Fruit fly (Drosophila melanogaster) whole organism, embryonic: ENCODE results near the gene arm.
A peak's percentile ranks its signal among the peaks of the same experiment; 100 is the strongest.

Experiments
- Abd-B ChIP-seq: fragments of 200-800 bp; sonication (Bioruptor generic); optimal IDR thresholded peaks from 2 replicates; lab custom pipeline; 2018; ENCODE audit warnings: missing biosample characterization, mild to moderate bottlenecking, missing genetic modification characterization, moderate library complexity
- Adf1 ChIP-seq: fragments of 200-800 bp; sonication (Bioruptor generic); IDR thresholded peaks from 2 replicates; pipeline ENCODE4 v1.3.6; 2022; ENCODE audit warnings: missing biosample characterization, missing genetic modification characterization
- CG10366 ChIP-seq: fragments of 200-800 bp; sonication (Bioruptor generic); IDR thresholded peaks from 2 replicates; pipeline ENCODE4 v1.3.6; 2022; ENCODE audit warnings: missing biosample characterization, missing genetic modification characterization
- CG10654 ChIP-seq: fragments of 200-800 bp; sonication (Bioruptor generic); optimal IDR thresholded peaks from 2 replicates; lab custom pipeline; 2016; ENCODE audit warnings: missing biosample characterization, missing genetic modification characterization
- CG11504 ChIP-seq: fragments of 200-800 bp; sonication (Bioruptor generic); optimal IDR thresholded peaks from 3 replicates; lab custom pipeline; 2019; ENCODE audit warnings: missing biosample characterization, mild to moderate bottlenecking, missing genetic modification characterization, moderate library complexity
- CG12769 ChIP-seq: fragments of 200-800 bp; sonication (Bioruptor generic); optimal IDR thresholded peaks from 2 replicates; lab custom pipeline; 2019; ENCODE audit warnings: missing biosample characterization, mild to moderate bottlenecking, missing genetic modification characterization, moderate library complexity
- CG13894 ChIP-seq: fragments of 200-800 bp; sonication (Bioruptor generic); optimal IDR thresholded peaks from 3 replicates; lab custom pipeline; 2018; ENCODE audit warnings: missing biosample characterization, mild to moderate bottlenecking, missing genetic modification characterization, moderate library complexity
- CG14860 ChIP-seq: fragments of 200-800 bp; sonication (Bioruptor generic); IDR thresholded peaks from 3 replicates; pipeline ENCODE4 v1.3.6; 2022; ENCODE audit warnings: missing biosample characterization, missing genetic modification characterization; ENCODE audit not compliant: partially characterized antibody
- CG15479 ChIP-seq: fragments of 200-800 bp; sonication (Bioruptor generic); optimal IDR thresholded peaks from 3 replicates; lab custom pipeline; 2019; ENCODE audit warnings: missing biosample characterization, mild to moderate bottlenecking, missing genetic modification characterization, moderate library complexity
- CG17328 ChIP-seq: fragments of 200-800 bp; sonication (Bioruptor generic); IDR thresholded peaks from 2 replicates; pipeline ENCODE4 v1.3.6; 2022; ENCODE audit warnings: missing biosample characterization, missing genetic modification characterization
- CG18262 ChIP-seq: fragments of 200-800 bp; optimal IDR thresholded peaks from 3 replicates; lab custom pipeline; 2019; ENCODE audit warnings: missing biosample characterization, mild to moderate bottlenecking, missing genetic modification characterization, moderate library complexity
- CG18619 ChIP-seq: fragments of 200-800 bp; sonication (Bioruptor generic); optimal IDR thresholded peaks from 3 replicates; lab custom pipeline; 2017; ENCODE audit warnings: missing biosample characterization, mild to moderate bottlenecking, missing genetic modification characterization
- CG2678 ChIP-seq: fragments of 200-800 bp; sonication (Bioruptor generic); optimal IDR thresholded peaks from 3 replicates; lab custom pipeline; 2019; ENCODE audit warnings: missing biosample characterization, mild to moderate bottlenecking, missing genetic modification characterization, moderate library complexity
- CG2875 ChIP-seq: fragments of 200-800 bp; sonication (Bioruptor generic); optimal IDR thresholded peaks from 2 replicates; lab custom pipeline; 2017; ENCODE audit warnings: missing biosample characterization, mild to moderate bottlenecking, missing genetic modification characterization, missing genetic modification reagents
- CG2889 ChIP-seq: fragments of 200-800 bp; sonication (Bioruptor generic); IDR thresholded peaks from 3 replicates; pipeline ENCODE4 v1.3.6; 2022; ENCODE audit warnings: missing biosample characterization, missing genetic modification characterization
- CG30431 ChIP-seq: fragments of 200-800 bp; sonication (Bioruptor generic); optimal IDR thresholded peaks from 2 replicates; lab custom pipeline; 2017; ENCODE audit warnings: missing biosample characterization, missing genetic modification characterization
- CG4360 ChIP-seq: fragments of 200-800 bp; sonication (Bioruptor generic); IDR thresholded peaks from 2 replicates; pipeline ENCODE4 v1.3.6; 2022; ENCODE audit warnings: missing biosample characterization, missing genetic modification characterization
- CG6654 ChIP-seq: fragments of 200-800 bp; sonication (Bioruptor generic); optimal IDR thresholded peaks from 2 replicates; lab custom pipeline; 2017; ENCODE audit warnings: missing biosample characterization, mild to moderate bottlenecking, missing genetic modification characterization
- CG6854 ChIP-seq: fragments of 200-800 bp; sonication (Bioruptor generic); optimal IDR thresholded peaks from 3 replicates; lab custom pipeline; 2017; ENCODE audit warnings: missing biosample characterization, mild to moderate bottlenecking, missing genetic modification characterization
- CG7839 ChIP-seq: fragments of 200-800 bp; sonication (Bioruptor generic); optimal IDR thresholded peaks from 3 replicates; lab custom pipeline; 2018; ENCODE audit warnings: missing biosample characterization, mild to moderate bottlenecking, missing genetic modification characterization, moderate library complexity
- CG8290 ChIP-seq, 3 experiments: fragments of 200-800 bp; sonication (Bioruptor generic); optimal IDR thresholded peaks; 2 replicates each; lab custom pipeline; 2016 to 2019; ENCODE audit warnings: missing biosample characterization in 3 of 3, missing genetic modification characterization in 3 of 3, mild to moderate bottlenecking in 2 of 3, moderate library complexity in 1 of 3
- E2f2 ChIP-seq: fragments of 200-800 bp; sonication (Bioruptor generic); IDR thresholded peaks from 2 replicates; pipeline ENCODE4 v1.3.6; 2022; ENCODE audit warnings: missing biosample characterization, missing genetic modification characterization
- Fer1 ChIP-seq: fragments of 200-800 bp; sonication (Bioruptor generic); optimal IDR thresholded peaks from 2 replicates; lab custom pipeline; 2017; ENCODE audit warnings: missing biosample characterization, mild to moderate bottlenecking, missing genetic modification characterization
- H2.0 ChIP-seq: fragments of 200-800 bp; sonication (Bioruptor generic); IDR thresholded peaks from 2 replicates; pipeline ENCODE4 v1.3.6; 2022; ENCODE audit warnings: missing biosample characterization, missing genetic modification characterization
- Nf-YA ChIP-seq: fragments of 200-800 bp; sonication (Bioruptor generic); IDR thresholded peaks from 2 replicates; pipeline ENCODE4 v1.3.6; 2022; ENCODE audit warnings: missing biosample characterization, missing genetic modification characterization
- Pdp1 ChIP-seq, 2 experiments: fragments of 200-800 bp; sonication (Bioruptor generic); optimal IDR thresholded peaks; 3 replicates each; lab custom pipeline; 2016; ENCODE audit warnings: missing biosample characterization in 2 of 2, missing genetic modification characterization in 2 of 2, mild to moderate bottlenecking in 1 of 2, moderate library complexity in 1 of 2
- Rfx ChIP-seq: fragments of 200-800 bp; sonication (Bioruptor generic); IDR thresholded peaks from 2 replicates; pipeline ENCODE4 v1.3.6; 2022; ENCODE audit warnings: missing biosample characterization, missing genetic modification characterization
- Ssrp ChIP-seq: fragments of 200-800 bp; sonication (Bioruptor generic); optimal IDR thresholded peaks from 2 replicates; lab custom pipeline; 2018; ENCODE audit warnings: missing biosample characterization, mild to moderate bottlenecking, missing genetic modification characterization, moderate library complexity
- Usf ChIP-seq: fragments of 200-800 bp; sonication (Bioruptor generic); optimal IDR thresholded peaks from 2 replicates; lab custom pipeline; 2017; ENCODE audit warnings: missing genotype, missing biosample characterization, missing genetic modification characterization
- ato ChIP-seq: fragments of 200-800 bp; sonication (Bioruptor generic); IDR thresholded peaks from 2 replicates; pipeline ENCODE4 v1.3.6; 2022; ENCODE audit warnings: missing biosample characterization, missing genetic modification characterization; ENCODE audit not compliant: partially characterized antibody
- crol ChIP-seq: fragments of 200-800 bp; sonication (Bioruptor generic); IDR thresholded peaks from 2 replicates; pipeline ENCODE4 v1.3.6; 2022; ENCODE audit warnings: missing biosample characterization, missing genetic modification characterization
- dm ChIP-seq: fragments of 200-800 bp; sonication (Bioruptor generic); optimal IDR thresholded peaks from 3 replicates; lab custom pipeline; 2016; ENCODE audit warnings: missing biosample characterization, missing genetic modification characterization
- grau ChIP-seq: fragments of 200-800 bp; optimal IDR thresholded peaks from 3 replicates; lab custom pipeline; 2019; ENCODE audit warnings: missing biosample characterization, mild to moderate bottlenecking, missing genetic modification characterization, moderate library complexity
- hbn ChIP-seq: fragments of 200-800 bp; sonication (Bioruptor generic); IDR thresholded peaks from 2 replicates; pipeline ENCODE4 v1.3.6; 2022; ENCODE audit warnings: missing biosample characterization, missing genetic modification characterization; ENCODE audit not compliant: partially characterized antibody
- insv ChIP-seq, 2 experiments: fragments of 200-800 bp; sonication (Bioruptor generic); optimal IDR thresholded peaks; 3 replicates each; lab custom pipeline; 2016 to 2018; ENCODE audit warnings: missing biosample characterization in 2 of 2, missing genetic modification characterization in 2 of 2
- lilli ChIP-seq: fragments of 200-800 bp; sonication (Bioruptor generic); optimal IDR thresholded peaks from 3 replicates; lab custom pipeline; 2016; ENCODE audit warnings: missing biosample characterization, missing genetic modification characterization
- nom ChIP-seq: fragments of 200-800 bp; sonication (Bioruptor generic); optimal IDR thresholded peaks from 2 replicates; lab custom pipeline; 2017; ENCODE audit warnings: missing biosample characterization, missing genetic modification characterization, mild to moderate bottlenecking, moderate library complexity, missing genetic modification reagents
- onecut ChIP-seq: fragments of 200-800 bp; sonication (Bioruptor generic); IDR thresholded peaks from 2 replicates; pipeline ENCODE4 v1.3.6; 2022; ENCODE audit warnings: missing biosample characterization, missing genetic modification characterization
- pfk ChIP-seq: fragments of 200-800 bp; sonication (Bioruptor generic); optimal IDR thresholded peaks from 2 replicates; lab custom pipeline; 2018; ENCODE audit warnings: missing biosample characterization, mild to moderate bottlenecking, missing genetic modification characterization, moderate library complexity
- pho ChIP-seq: fragments of 200-800 bp; sonication (Bioruptor generic); optimal IDR thresholded peaks from 2 replicates; lab custom pipeline; 2016; ENCODE audit warnings: missing biosample characterization, missing genetic modification characterization
- sens ChIP-seq: fragments of 200-800 bp; sonication (Bioruptor generic); peaks from one replicate; lab custom pipeline; 2016; ENCODE audit warnings: missing biosample characterization, missing genetic modification characterization
- tin ChIP-seq: fragments of 200-800 bp; sonication (Bioruptor generic); optimal IDR thresholded peaks from 3 replicates; lab custom pipeline; 2016; ENCODE audit warnings: missing biosample characterization, missing genetic modification characterization
- twi ChIP-seq: fragments of 200-800 bp; optimal IDR thresholded peaks from 2 replicates; lab custom pipeline; 2019; ENCODE audit warnings: missing biosample characterization, mild to moderate bottlenecking, missing genetic modification characterization, moderate library complexity
- vfl ChIP-seq: fragments of 200-800 bp; sonication (Bioruptor generic); optimal IDR thresholded peaks from 2 replicates; lab custom pipeline; 2016; ENCODE audit warnings: missing biosample characterization, missing genetic modification characterization
- wdn ChIP-seq: fragments of 200-800 bp; sonication (Bioruptor generic); IDR thresholded peaks from 2 replicates; pipeline ENCODE4 v1.3.6; 2022; ENCODE audit warnings: missing biosample characterization, missing genetic modification characterization
- yki ChIP-seq: fragments of >200 bp; optimal IDR thresholded peaks from 3 replicates; lab custom pipeline; 2018

arm gene

dm6 chrX:1945241-1945640, 44.8 kb upstream of the arm start:
- TF ChIP-seq CG11504, result no peak
- peak; percentile 89 for TF ChIP-seq pfk (GFP tag; lab: Kevin White, UChicago)
- no peak for TF ChIP-seq CG18262 (tag; lab: Kevin White, UChicago)
- no peak for TF ChIP-seq CG6654 (GFP tag; lab: Kevin White, UChicago)
- TF ChIP-seq CG8290 (GFP tag; optimal IDR thresholded peaks at IDR 0.05; lab: Kevin White, UChicago), result peak; percentile 74
- peak in 1 of 2 experiments; percentile 49 for TF ChIP-seq CG8290 (tag; optimal IDR thresholded peaks at IDR 0.05; lab: Kevin White, UChicago)
- TF ChIP-seq Usf (GFP tag; lab: Kevin White, UChicago), result no peak
- no peak for TF ChIP-seq yki (lab: Kevin White, UChicago)
- peak; percentile 41; the same call in 1 of the 2 replicates for TF ChIP-seq crol (GFP tag; lab: Robert Waterston, UW)
- no peak for TF ChIP-seq lilli (GFP tag; lab: Kevin White, UChicago)
- no peak for TF ChIP-seq nom
- no peak for TF ChIP-seq CG30431
- TF ChIP-seq sens (GFP tag; lab: Kevin White, UChicago), result peak; percentile 26
- no peak for TF ChIP-seq grau (tag; lab: Kevin White, UChicago)

DNA sequence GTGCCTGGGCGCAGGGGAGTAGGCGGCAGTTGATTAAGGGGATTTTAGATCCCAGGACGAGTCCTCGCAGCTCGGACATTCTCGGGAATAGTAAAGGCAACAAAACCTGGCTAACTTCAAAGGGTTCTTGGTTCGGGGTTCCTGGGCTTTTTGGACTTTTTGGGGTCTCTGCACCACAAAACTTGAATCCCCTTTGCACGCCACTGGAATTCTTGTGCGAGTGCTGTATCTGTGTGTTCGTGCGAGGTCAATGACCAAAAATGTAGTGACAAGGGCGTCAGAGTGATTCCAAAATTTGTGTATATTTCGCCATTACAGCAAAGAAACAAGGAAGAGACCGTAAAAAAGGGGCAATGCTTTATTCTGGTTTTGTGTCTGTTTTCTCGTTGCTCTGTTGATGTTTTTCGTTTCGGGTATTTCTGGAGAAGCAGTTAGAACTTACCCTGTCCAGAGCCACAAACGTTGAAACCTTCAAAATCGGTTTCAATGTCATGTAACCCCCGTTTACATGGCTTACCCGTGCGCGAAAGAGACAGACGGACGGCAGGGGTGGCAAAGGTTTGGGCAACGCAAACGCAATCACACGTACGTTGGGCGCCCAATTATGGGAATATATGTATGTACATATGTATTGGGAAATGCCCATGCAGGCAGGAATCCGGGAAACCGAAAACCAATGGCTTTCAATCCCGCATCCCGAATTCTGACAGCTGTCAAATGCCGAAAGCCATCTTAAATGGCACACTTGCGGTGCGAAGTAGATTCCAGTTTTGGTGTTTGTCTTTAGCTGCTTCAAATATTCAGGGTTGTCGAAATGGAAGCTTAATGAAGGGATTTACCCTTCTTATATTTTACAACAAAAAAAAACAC, 44.0 kb upstream of the arm start:
- peak; percentile 39 for TF ChIP-seq CG11504
- TF ChIP-seq CG13894, result peak; percentile 47
- TF ChIP-seq nom, result no peak
- no peak for TF ChIP-seq insv (GFP tag; optimal IDR thresholded peaks at IDR 0.05; lab: Kevin White, UChicago)
- no peak for TF ChIP-seq CG15479 (GFP tag; lab: Kevin White, UChicago)
- peak; percentile 26 for TF ChIP-seq tin (GFP tag; lab: Kevin White, UChicago)
- 0 out of 3 replicates have a peak, but pooled peaks have one; percentile 11 for TF ChIP-seq CG14860 (GFP tag; lab: Robert Waterston, UW)
- peak; percentile 49 for TF ChIP-seq CG7839 (tag; lab: Kevin White, UChicago)
- TF ChIP-seq dm (GFP tag; lab: Kevin White, UChicago), result no peak
- peak; percentile 24 for TF ChIP-seq vfl (GFP tag; lab: Kevin White, UChicago)
- peak; percentile 55; the same call in 1 of the 2 replicates for TF ChIP-seq wdn
- TF ChIP-seq CG2875 (GFP tag; lab: Kevin White, UChicago), result peak; percentile 4
- peak; percentile 49 for TF ChIP-seq CG10654
- 0 out of 2 replicates have a peak, but pooled peaks have one; percentile 24 for TF ChIP-seq Nf-YA (GFP tag; lab: Robert Waterston, UW)
- peak; percentile 51 for TF ChIP-seq Fer1
- peak; percentile 23 to 38 for TF ChIP-seq Pdp1 (GFP tag; optimal IDR thresholded peaks at IDR 0.05; lab: Kevin White, UChicago)
- no peak for TF ChIP-seq E2f2
- peak; percentile 44; the same call in 1 of the 2 replicates for TF ChIP-seq CG17328
- peak; percentile 63 for TF ChIP-seq CG2889
- 0 out of 2 replicates have a peak, but pooled peaks have one; percentile 7 for TF ChIP-seq CG4360 (GFP tag; lab: Robert Waterston, UW)
- peak; percentile 76 for TF ChIP-seq Rfx (GFP tag; lab: Robert Waterston, UW)
- TF ChIP-seq CG18619 (GFP tag; lab: Kevin White, UChicago), result no peak
- TF ChIP-seq CG10366 (GFP tag; lab: Robert Waterston, UW), result peak; percentile 50; the same call in 1 of the 2 replicates
- TF ChIP-seq twi (tag; lab: Kevin White, UChicago), result peak; percentile 28
- peak; percentile 14 for TF ChIP-seq pho
- TF ChIP-seq CG6854, result no peak
- peak; percentile 44 for TF ChIP-seq CG12769 (tag; lab: Kevin White, UChicago)
- TF ChIP-seq H2.0 (GFP tag; lab: Robert Waterston, UW), result 0 out of 2 replicates have a peak, but pooled peaks have one; percentile 32
- TF ChIP-seq ato, result no peak
- no peak for TF ChIP-seq hbn
- TF ChIP-seq Adf1 (GFP tag; lab: Robert Waterston, UW), result no peak
- peak; percentile 24 for TF ChIP-seq Abd-B (GFP tag; lab: Kevin White, UChicago)
- peak; percentile 71 for TF ChIP-seq Ssrp (tag; lab: Kevin White, UChicago)
- TF ChIP-seq onecut (GFP tag; lab: Robert Waterston, UW), result no peak
- peak; percentile 18 for TF ChIP-seq CG30431
- TF ChIP-seq CG2678 (tag; lab: Kevin White, UChicago), result peak; percentile 60
